Fruit fly (Drosophila melanogaster) Kc167 (cell line): ENCODE measurements around the gene CG8814.

ENCODE experiments used
- Myc ChIP-seq: fragments of >200 bp; optimal IDR thresholded peaks from 2 replicates; lab custom pipeline; 2017; ENCODE audit warnings: missing external identifiers
- Sin3A ChIP-seq: fragments of >200 bp; optimal IDR thresholded peaks from 2 replicates; lab custom pipeline; 2018; ENCODE audit warnings: missing external identifiers
- h ChIP-seq: fragments of >200 bp; optimal IDR thresholded peaks from 3 replicates; lab custom pipeline; 2018; ENCODE audit warnings: missing external identifiers
- insv ChIP-seq: fragments of >200 bp; optimal IDR thresholded peaks from 3 replicates; lab custom pipeline; 2018; ENCODE audit warnings: missing external identifiers
- psq ChIP-seq: fragments of >200 bp; optimal IDR thresholded peaks from 2 replicates; lab custom pipeline; 2017; ENCODE audit warnings: missing external identifiers
- ttk ChIP-seq: sonication (Bioruptor generic); optimal IDR thresholded peaks from 2 replicates; lab custom pipeline; 2017; ENCODE audit warnings: missing external identifiers

The CG8814 gene

dm6 chr2L:2886613-2887537 is 12.2 kb downstream of the CG8814 start:
- TF ChIP-seq ttk = no peak
- TF ChIP-seq psq = no peak

dm6 chr2L:2887760-2888600 is 13.3 kb downstream of the CG8814 start:
- TF ChIP-seq Sin3A (lab: Kevin White, UChicago) = no peak
- no peak for TF ChIP-seq Myc
- TF ChIP-seq insv (lab: Kevin White, UChicago) = no peak
- no peak for TF ChIP-seq ttk
- TF ChIP-seq psq = no peak
- no peak for TF ChIP-seq h

dm6 chr2L:2888859-2889443 is 14.3 kb downstream of the CG8814 start:
- TF ChIP-seq psq (no peak), ttk (no peak), Myc (no peak), h (no peak), insv (lab: Kevin White, UChicago) (no peak), Sin3A (lab: Kevin White, UChicago) (no peak)

dm6 chr2L:2891200-2891599 is 16.5 kb downstream of the CG8814 start:
- TF ChIP-seq Myc (no peak), insv (lab: Kevin White, UChicago) (no peak), Sin3A (lab: Kevin White, UChicago) (no peak), h (no peak), psq (no peak), ttk (no peak)

dm6 chr2L:2894356-2894755 is 19.7 kb downstream of the CG8814 start:
- TF ChIP-seq psq (no peak), insv (lab: Kevin White, UChicago) (no peak), Myc (no peak), h (no peak), ttk (no peak), Sin3A (lab: Kevin White, UChicago) (no peak)

dm6 chr2L:2897024-2897549 is 22.4 kb downstream of the CG8814 start:
- no peak for TF ChIP-seq psq
- TF ChIP-seq h = no peak
- no peak for TF ChIP-seq insv (lab: Kevin White, UChicago)
- no peak for TF ChIP-seq ttk
- TF ChIP-seq Myc = no peak
- no peak for TF ChIP-seq Sin3A (lab: Kevin White, UChicago)

dm6 chr2L:2897710-2898109 is 23.0 kb downstream of the CG8814 start:
- no peak for TF ChIP-seq insv (lab: Kevin White, UChicago)
- TF ChIP-seq h = no peak
- TF ChIP-seq psq = no peak
- no peak for TF ChIP-seq Sin3A (lab: Kevin White, UChicago)

- TF ChIP-seq insv (lab: Kevin White, UChicago) (no peak), Myc (no peak), ttk (no peak), Sin3A (lab: Kevin White, UChicago) (no peak), psq (no peak), h (no peak)
Observed at dm6 chr2L:2898247-2898646, 23.6 kb downstream of the CG8814 start.

- TF ChIP-seq ttk (no peak), Sin3A (lab: Kevin White, UChicago) (no peak), h (no peak), insv (lab: Kevin White, UChicago) (no peak), Myc (no peak), psq (no peak)
Observed at dm6 chr2L:2900392-2901028, 25.8 kb downstream of the CG8814 start.

dm6 chr2L:2901445-2901844 is 26.8 kb downstream of the CG8814 start:
- TF ChIP-seq ttk (no peak), insv (lab: Kevin White, UChicago) (no peak), Myc (no peak), h (no peak), Sin3A (lab: Kevin White, UChicago) (no peak), psq (no peak)

- TF ChIP-seq Sin3A (lab: Kevin White, UChicago) = no peak
Observed at dm6 chr2L:2903649-2904048, 29.0 kb downstream of the CG8814 start.

- TF ChIP-seq psq (no peak), Myc (no peak), Sin3A (lab: Kevin White, UChicago) (no peak), insv (lab: Kevin White, UChicago) (no peak), ttk (no peak), h (no peak)
Observed at dm6 chr2L:2904316-2905050, 29.8 kb downstream of the CG8814 start.
